Worm (Caenorhabditis elegans) whole organism, L2 larva: ENCODE results near the gene K09C6.10.

Experiments
- blmp-1 ChIP-seq: sonication (generic microtip); optimal IDR thresholded peaks from 2 replicates; lab custom pipeline; 2017; ENCODE audit warnings: missing genetic modification characterization, mild to moderate bottlenecking, missing compliant biosample characterization, antibody characterized with exemption, moderate library complexity; ENCODE audit not compliant: insufficient read depth
- elt-3 ChIP-seq: sonication (generic microtip); optimal IDR thresholded peaks from 2 replicates; lab custom pipeline; 2017; ENCODE audit warnings: missing biosample characterization, missing genetic modification characterization
- lin-13 ChIP-seq: fragments of 150-350 bp; optimal IDR thresholded peaks from 2 replicates; lab custom pipeline; 2014; ENCODE audit warnings: missing biosample characterization, missing genetic modification reagents, missing genetic modification characterization
- lsy-2 ChIP-seq, 2 experiments: fragments of 150-350 bp in 1 of 2; sonication (generic microtip) in 1 of 2; optimal IDR thresholded peaks; 2 replicates each; lab custom pipeline; 2014 to 2017; ENCODE audit warnings: missing biosample characterization in 2 of 2, missing genetic modification characterization in 2 of 2
- mab-5 ChIP-seq: fragments of 150-350 bp; optimal IDR thresholded peaks from 2 replicates; lab custom pipeline; 2014; ENCODE audit warnings: missing biosample characterization, missing genetic modification characterization
- nhr-12 ChIP-seq: fragments of 150-350 bp; optimal IDR thresholded peaks from 2 replicates; lab custom pipeline; 2014; ENCODE audit warnings: missing biosample characterization, missing genetic modification characterization
- nhr-21 ChIP-seq: fragments of 150-350 bp; optimal IDR thresholded peaks from 2 replicates; lab custom pipeline; 2014; ENCODE audit warnings: missing biosample characterization, missing genetic modification characterization
- unc-62 ChIP-seq: fragments of 150-350 bp; optimal IDR thresholded peaks from 2 replicates; lab custom pipeline; 2014; ENCODE audit warnings: missing biosample characterization, missing genetic modification reagents, missing genetic modification characterization
- zag-1 ChIP-seq: fragments of 150-350 bp; optimal IDR thresholded peaks from 2 replicates; lab custom pipeline; 2014; ENCODE audit warnings: missing biosample characterization, missing genetic modification characterization
- ztf-1 ChIP-seq: fragments of 200-800 bp; sonication (Bioruptor generic); conservative IDR thresholded peaks from 2 replicates; pipeline ENCODE4 v1.3.6; 2022; ENCODE audit warnings: missing genetic modification characterization, missing compliant biosample characterization

DNA sequence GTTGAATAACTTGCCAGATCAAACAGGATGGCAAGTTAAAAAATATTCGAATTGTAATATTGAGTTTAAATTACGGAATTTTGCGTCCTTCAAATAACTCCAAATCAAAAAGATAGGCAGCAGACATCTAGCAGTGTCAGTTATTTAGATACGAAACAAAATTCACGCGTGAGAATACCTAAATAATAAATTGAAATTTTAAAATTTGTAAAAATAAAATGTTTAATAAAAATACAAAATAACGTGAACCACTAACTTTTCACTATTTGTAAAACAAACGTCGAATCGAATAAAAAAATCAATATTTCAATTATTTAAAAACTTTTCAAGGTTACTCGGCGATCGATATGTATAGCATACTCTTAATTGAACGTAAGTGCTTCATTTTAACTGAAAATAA, 36.7 kb downstream of the K09C6.10 start, which contains the start of gene T02B11.9:
- TF ChIP-seq nhr-21 (tag; lab: Kevin White, UChicago) (no peak), zag-1 (tag; lab: Kevin White, UChicago) (no peak), elt-3 (tag; lab: Kevin White, UChicago) (no peak), lsy-2 (tag; optimal IDR thresholded peaks at IDR 0.05; lab: Kevin White, UChicago) (no peak), nhr-12 (tag; lab: Kevin White, UChicago) (no peak), mab-5 (tag; lab: Kevin White, UChicago) (no peak), ztf-1 (GFP tag; lab: Robert Waterston, UW) (no peak), blmp-1 (tag; lab: Kevin White, UChicago) (no peak), unc-62 (GFP tag; lab: Kevin White, UChicago) (no peak), lin-13 (GFP tag; lab: Kevin White, UChicago) (no peak)
